Fruit fly (Drosophila melanogaster) whole organism, prepupa: ENCODE results near the gene CG6569.
A peak's percentile ranks its signal among the peaks of the same experiment; 100 is the strongest.

ENCODE experiments used
- Blimp-1 ChIP-seq: fragments of 200-800 bp; sonication (Bioruptor generic); optimal IDR thresholded peaks from 3 replicates; lab custom pipeline; 2017; ENCODE audit warnings: missing biosample characterization, missing genetic modification characterization, mild to moderate bottlenecking, moderate library complexity, missing genetic modification reagents
- CG10669 ChIP-seq: fragments of 200-800 bp; sonication (Bioruptor generic); optimal IDR thresholded peaks from 3 replicates; lab custom pipeline; 2018; ENCODE audit warnings: missing biosample characterization, mild to moderate bottlenecking, missing genetic modification characterization, moderate library complexity
- CG11294 ChIP-seq: fragments of 200-800 bp; sonication (Bioruptor generic); IDR thresholded peaks from 2 replicates; pipeline ENCODE4 v1.3.6; 2022; ENCODE audit warnings: missing biosample characterization, missing genetic modification characterization
- CG11762 ChIP-seq: fragments of 200-800 bp; sonication (Bioruptor generic); optimal IDR thresholded peaks from 3 replicates; lab custom pipeline; 2016; ENCODE audit warnings: missing biosample characterization, missing genetic modification characterization; ENCODE audit not compliant: insufficient read depth
- CG11902 ChIP-seq: fragments of 200-800 bp; sonication (Bioruptor generic); optimal IDR thresholded peaks from 3 replicates; lab custom pipeline; 2016; ENCODE audit warnings: missing biosample characterization, missing genetic modification characterization
- CG16779 ChIP-seq: fragments of 200-800 bp; sonication (Bioruptor generic); optimal IDR thresholded peaks from 3 replicates; lab custom pipeline; 2017; ENCODE audit warnings: missing biosample characterization, mild to moderate bottlenecking, missing genetic modification characterization
- CG3032 ChIP-seq: fragments of 200-800 bp; optimal IDR thresholded peaks from 2 replicates; lab custom pipeline; 2019; ENCODE audit warnings: missing biosample characterization, mild to moderate bottlenecking, missing genetic modification characterization, moderate library complexity
- CG31627 ChIP-seq: fragments of 200-800 bp; sonication (Bioruptor generic); optimal IDR thresholded peaks from 3 replicates; lab custom pipeline; 2016; ENCODE audit warnings: missing biosample characterization, missing genetic modification characterization
- CG32006 ChIP-seq: fragments of 200-800 bp; sonication (Bioruptor generic); optimal IDR thresholded peaks from 3 replicates; lab custom pipeline; 2017; ENCODE audit warnings: missing biosample characterization, mild to moderate bottlenecking, missing genetic modification characterization
- CG34406 ChIP-seq: fragments of 200-800 bp; sonication (Bioruptor generic); optimal IDR thresholded peaks from 3 replicates; lab custom pipeline; 2016; ENCODE audit warnings: missing biosample characterization, missing genetic modification characterization
- CG3919 ChIP-seq: fragments of 200-800 bp; sonication (Bioruptor generic); optimal IDR thresholded peaks from 3 replicates; lab custom pipeline; 2016; ENCODE audit warnings: missing biosample characterization, missing genetic modification characterization
- CG4318 ChIP-seq: fragments of 200-800 bp; sonication (Bioruptor generic); optimal IDR thresholded peaks from 3 replicates; lab custom pipeline; 2017; ENCODE audit warnings: missing biosample characterization, mild to moderate bottlenecking, missing genetic modification characterization
- CG6163 ChIP-seq: fragments of 200-800 bp; sonication (Bioruptor generic); IDR thresholded peaks from 3 replicates; pipeline ENCODE4 v1.3.6; 2022; ENCODE audit warnings: missing biosample characterization, missing genetic modification characterization
- CG6276 ChIP-seq: fragments of 200-800 bp; sonication (Bioruptor generic); optimal IDR thresholded peaks from 2 replicates; lab custom pipeline; 2017; ENCODE audit warnings: missing biosample characterization, mild to moderate bottlenecking, missing genetic modification characterization
- CG6792 ChIP-seq: fragments of 200-800 bp; sonication (Bioruptor generic); optimal IDR thresholded peaks from 3 replicates; lab custom pipeline; 2016; ENCODE audit warnings: missing biosample characterization, missing genetic modification characterization
- CG6808 ChIP-seq: fragments of 200-800 bp; sonication (Bioruptor generic); optimal IDR thresholded peaks from 3 replicates; lab custom pipeline; 2017; ENCODE audit warnings: missing biosample characterization, missing genetic modification characterization, mild to moderate bottlenecking, moderate library complexity, missing genetic modification reagents
- CG6854 ChIP-seq: fragments of 200-800 bp; sonication (Bioruptor generic); optimal IDR thresholded peaks from 2 replicates; lab custom pipeline; 2017; ENCODE audit warnings: missing biosample characterization, mild to moderate bottlenecking, missing genetic modification characterization
- CG7368 ChIP-seq: fragments of 200-800 bp; sonication (Bioruptor generic); optimal IDR thresholded peaks from 3 replicates; lab custom pipeline; 2016; ENCODE audit warnings: missing biosample characterization, missing genetic modification characterization
- CG8119 ChIP-seq: fragments of 200-800 bp; sonication (Bioruptor generic); IDR thresholded peaks from 3 replicates; pipeline ENCODE4 v1.3.6; 2022; ENCODE audit warnings: missing biosample characterization, missing genetic modification characterization
- CG8319 ChIP-seq: fragments of 200-800 bp; sonication (Bioruptor generic); optimal IDR thresholded peaks from 3 replicates; lab custom pipeline; 2016; ENCODE audit warnings: missing biosample characterization, missing genetic modification characterization
- CG8632 ChIP-seq: fragments of 200-800 bp; sonication (Bioruptor generic); optimal IDR thresholded peaks from 3 replicates; lab custom pipeline; 2016; ENCODE audit warnings: missing biosample characterization, missing genetic modification characterization
- CG9139 ChIP-seq: fragments of 200-800 bp; sonication (Bioruptor generic); optimal IDR thresholded peaks from 3 replicates; lab custom pipeline; 2017; ENCODE audit warnings: missing biosample characterization, mild to moderate bottlenecking, missing genetic modification characterization
- Eip78C ChIP-seq: fragments of 200-800 bp; sonication (Bioruptor generic); peaks from one replicate; lab custom pipeline; 2016; ENCODE audit warnings: missing biosample characterization, missing genetic modification characterization
- Ets21C ChIP-seq: fragments of 200-800 bp; sonication (Bioruptor generic); optimal IDR thresholded peaks from 3 replicates; lab custom pipeline; 2016; ENCODE audit warnings: missing biosample characterization, missing genetic modification characterization
- Ets96B ChIP-seq: fragments of 200-800 bp; optimal IDR thresholded peaks from 2 replicates; lab custom pipeline; 2019; ENCODE audit warnings: missing biosample characterization, mild to moderate bottlenecking, missing genetic modification characterization, moderate library complexity
- Gug ChIP-seq: fragments of 200-800 bp; sonication (Bioruptor generic); IDR thresholded peaks from 2 replicates; pipeline ENCODE4 v1.3.6; 2022; ENCODE audit warnings: missing biosample characterization, missing genetic modification characterization
- Hr39 ChIP-seq: fragments of 200-800 bp; sonication (Bioruptor generic); optimal IDR thresholded peaks from 2 replicates; lab custom pipeline; 2016; ENCODE audit warnings: missing biosample characterization, missing genetic modification characterization
- Lpt ChIP-seq: fragments of 200-800 bp; sonication (Bioruptor generic); optimal IDR thresholded peaks from 3 replicates; lab custom pipeline; 2016; ENCODE audit warnings: missing biosample characterization, missing genetic modification characterization
- Met ChIP-seq: fragments of 200-800 bp; sonication (Bioruptor generic); optimal IDR thresholded peaks from 3 replicates; lab custom pipeline; 2016; ENCODE audit warnings: missing biosample characterization, missing genetic modification characterization
- OdsH ChIP-seq: fragments of 200-800 bp; sonication (Bioruptor generic); optimal IDR thresholded peaks from 3 replicates; lab custom pipeline; 2016; ENCODE audit warnings: missing biosample characterization, missing genetic modification characterization
- Smox ChIP-seq: fragments of 200-800 bp; sonication (Bioruptor generic); optimal IDR thresholded peaks from 3 replicates; lab custom pipeline; 2016; ENCODE audit warnings: missing biosample characterization, missing genetic modification characterization
- Sox102F ChIP-seq: fragments of 200-800 bp; sonication (Bioruptor generic); optimal IDR thresholded peaks from 2 replicates; lab custom pipeline; 2016; ENCODE audit warnings: missing biosample characterization, mild to moderate bottlenecking, missing genetic modification characterization
- Sox15 ChIP-seq: fragments of 200-800 bp; sonication (Bioruptor generic); optimal IDR thresholded peaks from 3 replicates; lab custom pipeline; 2016; ENCODE audit warnings: missing biosample characterization, missing genetic modification characterization
- achi ChIP-seq: fragments of 200-800 bp; sonication (Bioruptor generic); optimal IDR thresholded peaks from 3 replicates; lab custom pipeline; 2016; ENCODE audit warnings: missing biosample characterization, missing genetic modification characterization
- acj6 ChIP-seq: fragments of 200-800 bp; sonication (Bioruptor generic); optimal IDR thresholded peaks from 3 replicates; lab custom pipeline; 2016; ENCODE audit warnings: missing biosample characterization, missing genetic modification characterization
- cyc ChIP-seq: fragments of 200-800 bp; sonication (Bioruptor generic); optimal IDR thresholded peaks from 3 replicates; lab custom pipeline; 2016; ENCODE audit warnings: missing biosample characterization, missing genetic modification characterization
- eg ChIP-seq: fragments of 200-800 bp; sonication (Bioruptor generic); IDR thresholded peaks from 3 replicates; pipeline ENCODE4 v1.3.6; 2022; ENCODE audit warnings: missing biosample characterization, missing genetic modification characterization
- esn ChIP-seq: fragments of 200-800 bp; sonication (Bioruptor generic); optimal IDR thresholded peaks from 2 replicates; lab custom pipeline; 2016; ENCODE audit warnings: missing biosample characterization, mild to moderate bottlenecking, missing genetic modification characterization, moderate library complexity
- fd59A ChIP-seq: fragments of 200-800 bp; sonication (Bioruptor generic); optimal IDR thresholded peaks from 2 replicates; lab custom pipeline; 2017; ENCODE audit warnings: missing biosample characterization, mild to moderate bottlenecking, missing genetic modification characterization, missing genetic modification reagents
- fd85E ChIP-seq: fragments of 200-800 bp; sonication (Bioruptor generic); optimal IDR thresholded peaks from 3 replicates; lab custom pipeline; 2016; ENCODE audit warnings: missing biosample characterization, missing genetic modification characterization
- lz ChIP-seq: fragments of 200-800 bp; sonication (Bioruptor generic); optimal IDR thresholded peaks from 3 replicates; lab custom pipeline; 2016; ENCODE audit warnings: missing biosample characterization, missing genetic modification characterization
- net ChIP-seq: fragments of 200-800 bp; sonication (Bioruptor generic); optimal IDR thresholded peaks from 3 replicates; lab custom pipeline; 2016; ENCODE audit warnings: missing biosample characterization, missing genetic modification characterization
- pdm3 ChIP-seq: fragments of 200-800 bp; sonication (Bioruptor generic); optimal IDR thresholded peaks from 3 replicates; lab custom pipeline; 2016; ENCODE audit warnings: missing biosample characterization, missing genetic modification characterization
- salr ChIP-seq, 2 experiments: fragments of 200-800 bp; sonication (Bioruptor generic); optimal IDR thresholded peaks; 3 replicates each; lab custom pipeline; 2016 to 2018; ENCODE audit warnings: missing biosample characterization in 2 of 2, missing genetic modification characterization in 2 of 2, mild to moderate bottlenecking in 1 of 2
- ss ChIP-seq, 2 experiments: fragments of 200-800 bp; sonication (Bioruptor generic); optimal IDR thresholded peaks; 2 replicates in 1 of 2; 3 replicates in 1 of 2; lab custom pipeline; 2017 to 2018; ENCODE audit warnings: mild to moderate bottlenecking in 2 of 2, missing biosample characterization in 2 of 2, missing genetic modification characterization in 2 of 2, moderate library complexity in 1 of 2
- svp ChIP-seq: fragments of 200-800 bp; sonication (Bioruptor generic); peaks from one replicate; lab custom pipeline; 2016; ENCODE audit warnings: missing biosample characterization, missing genetic modification characterization
- topi ChIP-seq: fragments of 200-800 bp; sonication (Bioruptor generic); optimal IDR thresholded peaks from 3 replicates; lab custom pipeline; 2016; ENCODE audit warnings: missing biosample characterization, missing genetic modification characterization
- vri ChIP-seq: fragments of 200-800 bp; sonication (Bioruptor generic); optimal IDR thresholded peaks from 3 replicates; lab custom pipeline; 2016; ENCODE audit warnings: missing biosample characterization, mild to moderate bottlenecking, missing genetic modification characterization

Gene CG6569

DNA sequence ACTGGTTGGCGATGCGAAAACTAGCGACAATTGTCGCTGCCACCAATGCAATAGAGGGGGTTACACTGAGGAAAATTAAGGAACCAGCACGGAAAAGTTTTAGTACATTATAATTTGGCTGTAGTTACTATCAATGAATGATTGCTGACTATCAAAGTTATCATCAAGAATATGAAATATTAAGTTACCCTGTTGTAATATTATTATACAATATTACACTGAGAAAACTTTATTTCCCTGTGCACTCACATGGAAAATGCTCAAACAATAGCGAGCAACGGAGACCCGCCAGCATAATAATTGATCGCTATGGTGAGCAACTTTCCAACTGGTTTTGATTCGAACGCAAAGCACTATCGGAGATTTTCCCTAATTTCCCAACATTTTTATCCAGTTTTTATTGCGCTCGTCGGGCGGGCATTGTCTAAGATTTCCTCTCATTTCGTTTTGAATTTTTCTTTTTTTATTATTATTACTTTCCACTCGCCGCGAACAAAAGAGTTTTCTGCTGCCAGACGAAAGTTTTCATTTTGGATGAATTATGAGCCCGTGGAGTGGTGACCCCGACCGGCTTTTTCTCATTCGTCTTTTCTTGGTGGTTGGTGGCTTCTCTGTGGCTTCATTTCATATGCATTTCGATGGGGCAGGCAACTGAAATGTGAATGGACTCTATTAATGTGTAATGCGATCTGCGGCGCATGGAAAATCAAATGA is 5.4 kb downstream of the CG6569 start (continued):
- TF ChIP-seq CG6854 (no peak), Lpt (GFP tag; lab: Kevin White, UChicago) (peak; percentile 88), Eip78C (GFP tag; lab: Kevin White, UChicago) (peak; percentile 89), CG31627 (GFP tag; lab: Kevin White, UChicago) (no peak), CG4318 (GFP tag; lab: Kevin White, UChicago) (peak; percentile 93), fd85E (GFP tag; lab: Kevin White, UChicago) (no peak), pdm3 (peak; percentile 71), vri (GFP tag; lab: Kevin White, UChicago) (no peak), CG8319 (GFP tag; lab: Kevin White, UChicago) (peak; percentile 63), CG10669 (GFP tag; lab: Kevin White, UChicago) (no peak)

DNA sequence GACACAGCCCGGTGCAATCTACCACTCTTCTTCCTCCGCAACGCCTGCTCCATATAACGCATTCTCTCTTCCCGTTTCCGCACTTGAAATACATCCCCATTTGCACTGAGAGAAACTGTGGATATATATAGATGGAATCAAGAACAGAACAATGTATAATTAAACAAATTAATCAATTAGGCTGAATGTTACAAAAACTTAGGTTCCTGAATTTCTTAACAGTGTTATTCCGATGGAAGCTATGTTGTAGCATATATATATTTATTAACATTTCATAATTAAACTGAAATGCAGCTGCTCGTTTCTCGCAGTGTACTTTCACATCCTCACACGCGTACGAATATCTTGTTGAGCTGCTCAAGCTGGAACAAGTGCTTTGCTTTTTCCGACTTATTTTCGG is 8.2 kb downstream of the CG6569 start:
- TF ChIP-seq CG8119 (GFP tag; lab: Robert Waterston, UW) (peak; percentile 89), CG6808 (GFP tag; lab: Kevin White, UChicago) (peak; percentile 71), Eip78C (GFP tag; lab: Kevin White, UChicago) (peak; percentile 98), CG3919 (GFP tag; lab: Kevin White, UChicago) (peak; percentile 88), fd59A (peak; percentile 70), CG32006 (GFP tag; lab: Kevin White, UChicago) (peak; percentile 94), CG31627 (GFP tag; lab: Kevin White, UChicago) (peak; percentile 96), Ets21C (GFP tag; lab: Kevin White, UChicago) (peak; percentile 95), esn (GFP tag; lab: Kevin White, UChicago) (peak; percentile 98), Ets96B (tag; lab: Kevin White, UChicago) (peak; percentile 78), topi (GFP tag; lab: Kevin White, UChicago) (peak; percentile 94), CG8632 (GFP tag; lab: Kevin White, UChicago) (peak; percentile 92), svp (GFP tag; lab: Kevin White, UChicago) (peak; percentile 99), Met (GFP tag; lab: Kevin White, UChicago) (peak; percentile 97), CG6276 (GFP tag; lab: Kevin White, UChicago) (peak; percentile 78), CG11902 (GFP tag; lab: Kevin White, UChicago) (peak; percentile 83), eg (peak; percentile 79), CG9139 (peak; percentile 63), vri (GFP tag; lab: Kevin White, UChicago) (peak; percentile 91), net (GFP tag; lab: Kevin White, UChicago) (peak; percentile 89), achi (GFP tag; lab: Kevin White, UChicago) (peak; percentile 92), CG34406 (GFP tag; lab: Kevin White, UChicago) (peak; percentile 91), CG7368 (GFP tag; lab: Kevin White, UChicago) (peak; percentile 81), CG11294 (peak; percentile 53; the same call in 1 of the 2 replicates), acj6 (peak; percentile 92), ss (GFP tag; optimal IDR thresholded peaks at IDR 0.05; lab: Kevin White, UChicago) (peak; percentile 85 to 88), Blimp-1 (GFP tag; lab: Kevin White, UChicago) (peak; percentile 80), Gug (GFP tag; lab: Robert Waterston, UW) (peak; percentile 69), OdsH (GFP tag; lab: Kevin White, UChicago) (peak; percentile 92), Sox15 (peak; percentile 87), salr (GFP tag; optimal IDR thresholded peaks at IDR 0.05; lab: Kevin White, UChicago) (peak; percentile 70 to 81), CG6854 (peak; percentile 87), CG6792 (GFP tag; lab: Kevin White, UChicago) (peak; percentile 94), Hr39 (GFP tag; lab: Kevin White, UChicago) (peak; percentile 96), CG11762 (GFP tag; lab: Kevin White, UChicago) (peak; percentile 68), CG6163 (GFP tag; lab: Robert Waterston, UW) (peak; percentile 84), CG3032 (tag; lab: Kevin White, UChicago) (peak; percentile 82), Sox102F (GFP tag; lab: Kevin White, UChicago) (peak; percentile 96), CG8319 (GFP tag; lab: Kevin White, UChicago) (peak; percentile 75), CG16779 (tag; lab: Kevin White, UChicago) (peak; percentile 76), cyc (GFP tag; lab: Kevin White, UChicago) (peak; percentile 93), Smox (GFP tag; lab: Kevin White, UChicago) (peak; percentile 96), lz (peak; percentile 96)
